Worm (Caenorhabditis elegans) whole organism, early embryonic: Measurements from ENCODE around the gene C47E8.3.

Experiments
- B0310.2 ChIP-seq: sonication (generic microtip); optimal IDR thresholded peaks from 2 replicates; lab custom pipeline; 2016; ENCODE audit warnings: mild to moderate bottlenecking, missing genetic modification characterization, missing compliant biosample characterization
- F13C5.2 ChIP-seq: sonication (generic microtip); optimal IDR thresholded peaks from 2 replicates; lab custom pipeline; 2017; ENCODE audit warnings: mild to moderate bottlenecking, missing genetic modification characterization, inconsistent platforms, missing compliant biosample characterization
- aly-1 ChIP-seq: sonication (generic microtip); optimal IDR thresholded peaks from 2 replicates; lab custom pipeline; 2016; ENCODE audit warnings: missing genetic modification characterization, missing compliant biosample characterization
- ama-1 ChIP-seq: fragments of 150-350 bp; optimal IDR thresholded peaks from 2 replicates; lab custom pipeline; 2014
- ets-7 ChIP-seq: sonication (generic microtip); optimal IDR thresholded peaks from 2 replicates; lab custom pipeline; 2016; ENCODE audit warnings: missing genotype, missing genetic modification characterization, missing compliant biosample characterization
- flt-1 ChIP-seq: fragments of 200-800 bp; sonication (Bioruptor generic); IDR thresholded peaks from 2 replicates; pipeline ENCODE4 v1.3.6; 2022; ENCODE audit warnings: missing genetic modification characterization, missing compliant biosample characterization
- hmg-4 ChIP-seq: fragments of 200-800 bp; sonication (Bioruptor generic); optimal IDR thresholded peaks from 2 replicates; lab custom pipeline; 2018; ENCODE audit warnings: mild to moderate bottlenecking, missing genetic modification characterization, missing compliant biosample characterization
- hnd-1 ChIP-seq: sonication (generic microtip); optimal IDR thresholded peaks from 2 replicates; lab custom pipeline; 2016; ENCODE audit warnings: missing genetic modification characterization, missing compliant biosample characterization
- scrt-1 ChIP-seq: fragments of 200-800 bp; sonication (Bioruptor generic); IDR thresholded peaks from 2 replicates; pipeline ENCODE4 v1.3.6; 2022; ENCODE audit warnings: missing genetic modification characterization, missing compliant biosample characterization
- sea-1 ChIP-seq: fragments of 200-800 bp; sonication (Bioruptor generic); conservative IDR thresholded peaks from 2 replicates; pipeline ENCODE4 v1.3.6; 2022; ENCODE audit warnings: missing genetic modification characterization, missing compliant biosample characterization
- tbx-37 ChIP-seq: fragments of 200-800 bp; sonication (Bioruptor generic); conservative IDR thresholded peaks from 2 replicates; pipeline ENCODE4 v1.3.6; 2022; ENCODE audit warnings: missing genetic modification reagents, missing genetic modification characterization, missing compliant biosample characterization

DNA sequence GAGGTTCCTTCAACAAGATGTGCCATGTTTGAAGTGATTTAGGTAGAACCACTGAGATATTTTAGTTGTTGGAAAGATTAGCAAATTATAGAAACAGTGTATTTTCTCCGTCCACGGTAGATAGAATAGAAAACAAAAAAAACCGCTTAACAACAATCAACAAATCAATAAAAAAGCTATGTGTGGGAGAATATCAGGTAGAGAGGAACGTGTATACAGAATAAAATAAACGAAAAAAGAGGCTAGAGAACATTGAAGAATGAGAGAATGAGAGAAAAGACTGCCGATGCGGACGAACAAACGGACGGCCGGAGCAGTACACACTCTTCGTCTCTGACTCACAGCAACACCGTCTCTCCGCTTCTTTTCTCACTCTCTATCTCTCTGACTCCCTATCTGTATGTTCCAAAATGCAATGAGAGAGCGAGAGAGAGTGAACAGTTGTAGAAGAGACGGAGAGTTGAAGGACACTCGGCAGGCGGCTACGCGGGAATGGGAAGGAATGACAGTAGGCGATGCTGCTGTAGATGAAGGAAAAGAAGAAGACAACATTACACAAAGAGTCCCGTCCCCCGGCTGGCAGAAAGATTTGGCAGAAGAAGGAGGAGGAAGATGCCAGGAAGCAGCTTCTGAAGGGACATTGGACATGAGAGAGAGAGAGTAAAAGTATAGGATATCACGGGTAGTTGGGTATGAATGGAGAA is 16.6 kb downstream of the C47E8.3 start, which contains the start of gene unc-112:
- TF ChIP-seq ama-1 (lab: Kevin White, UChicago) (no peak), aly-1 (peak; percentile 87), ets-7 (peak; percentile 45), F13C5.2 (tag; lab: Kevin White, UChicago) (peak; percentile 79), scrt-1 (GFP tag; lab: Robert Waterston, UW) (no peak), hnd-1 (tag; lab: Kevin White, UChicago) (no peak), sea-1 (no peak), hmg-4 (GFP tag; lab: Kevin White, UChicago) (peak; percentile 91), tbx-37 (GFP tag; lab: Robert Waterston, UW) (0 out of 2 replicates have a peak, but pooled peaks have one; percentile 4), B0310.2 (tag; lab: Kevin White, UChicago) (no peak), flt-1 (no peak)
